Fruit fly (Drosophila melanogaster): Measurements from ENCODE around the gene CycD.

CycD gene

dm6 chrX:15857601-15858284 is 51.7 kb downstream of the CycD start, which contains the start of the genes CG46440 and Myb (continued):
- TF ChIP-seq CG13775 (GFP tag; optimal IDR thresholded peaks at IDR 0.05) (no peak), crp (GFP tag; optimal IDR thresholded peaks at IDR 0.05) (no peak), maf-S (GFP tag; optimal IDR thresholded peaks at IDR 0.05) (no peak), Med (GFP tag) (peak; percentile 63), nerfin-2 (GFP tag; IDR thresholded peaks at IDR 0.05; ENCODE audit: partially characterized antibody) (peak; percentile 82), D19A (tag; optimal IDR thresholded peaks at IDR 0.05) (peak; percentile 54), inv (GFP tag; IDR thresholded peaks at IDR 0.05; ENCODE audit: partially characterized antibody) (peak; percentile 85), row (GFP tag; IDR thresholded peaks at IDR 0.05) (peak; percentile 67), CG43689 (GFP tag; IDR thresholded peaks at IDR 0.05) (no peak), CG10321 (GFP tag; IDR thresholded peaks at IDR 0.05) (no peak), Mad (GFP tag; optimal IDR thresholded peaks at IDR 0.05) (no peak), sqz (GFP tag; optimal IDR thresholded peaks at IDR 0.05) (no peak), H2.0 (GFP tag; IDR thresholded peaks at IDR 0.05) (no peak), CG1603 (tag; optimal IDR thresholded peaks at IDR 0.05) (peak; percentile 67), CG11093 (GFP tag; IDR thresholded peaks at IDR 0.05) (no peak), CG1832 (GFP tag; optimal IDR thresholded peaks at IDR 0.05) (no peak), tna (GFP tag; IDR thresholded peaks at IDR 0.05; ENCODE audit: partially characterized antibody) (peak; percentile 78), CG34224 (GFP tag; IDR thresholded peaks at IDR 0.05; ENCODE audit: partially characterized antibody) (peak; percentile 71), CG17829 (tag; optimal IDR thresholded peaks at IDR 0.05) (no peak), kni (GFP tag; optimal IDR thresholded peaks at IDR 0.05) (peak; percentile 14), CG7745 (tag; optimal IDR thresholded peaks at IDR 0.05) (no peak), ash1 (GFP tag; optimal IDR thresholded peaks at IDR 0.05) (no peak), CG17802 (tag; optimal IDR thresholded peaks at IDR 0.05) (peak; percentile 65), chinmo (GFP tag; IDR thresholded peaks at IDR 0.05; ENCODE audit: partially characterized antibody) (peak; percentile 64; the same call in 1 of the 4 replicates), CG10565 (GFP tag; optimal IDR thresholded peaks at IDR 0.05) (no peak), CG4707 (GFP tag; optimal IDR thresholded peaks at IDR 0.05) (no peak), aop (GFP tag; IDR thresholded peaks at IDR 0.05) (no peak), CG12299 (tag; optimal IDR thresholded peaks at IDR 0.05) (peak; percentile 7), ro (GFP tag; IDR thresholded peaks at IDR 0.05) (no peak), Sox100B (GFP tag; optimal IDR thresholded peaks at IDR 0.05) (no peak), sens (GFP tag) (peak; percentile 54), Abd-B (GFP tag; optimal IDR thresholded peaks at IDR 0.05) (no peak), ind (GFP tag; optimal IDR thresholded peaks at IDR 0.05) (no peak), CG10979 (tag; optimal IDR thresholded peaks at IDR 0.05) (no peak), vvl (GFP tag; IDR thresholded peaks at IDR 0.05) (peak; percentile 37; the same call in 1 of the 2 replicates), gro (GFP tag; optimal IDR thresholded peaks at IDR 0.05) (no peak), BEAF-32 (GFP tag; optimal IDR thresholded peaks at IDR 0.05) (peak; percentile 83), CG13287 (GFP tag; IDR thresholded peaks at IDR 0.05; ENCODE audit: partially characterized antibody) (peak; percentile 79), Hr3 (GFP tag; optimal IDR thresholded peaks at IDR 0.05) (no peak), CG4617 (GFP tag; optimal IDR thresholded peaks at IDR 0.05; ENCODE audit: borderline replicate concordance) (peak; percentile 45), Hmr (GFP tag; optimal IDR thresholded peaks at IDR 0.05) (no peak), Max (GFP tag; optimal IDR thresholded peaks at IDR 0.05) (no peak), CG14860 (GFP tag; IDR thresholded peaks at IDR 0.05; ENCODE audit: partially characterized antibody) (peak; percentile 74), CG13424 (tag; optimal IDR thresholded peaks at IDR 0.05) (no peak), CG14050 (GFP tag; IDR thresholded peaks at IDR 0.05) (no peak), CG2712 (tag; optimal IDR thresholded peaks at IDR 0.05) (peak; percentile 26), Meics (GFP tag; optimal IDR thresholded peaks at IDR 0.05) (no peak), salm (tag; optimal IDR thresholded peaks at IDR 0.05) (no peak)

Measured in whole organism, embryonic.